Worm (Caenorhabditis elegans): ENCODE measurements around the gene kup-1.

DNA sequence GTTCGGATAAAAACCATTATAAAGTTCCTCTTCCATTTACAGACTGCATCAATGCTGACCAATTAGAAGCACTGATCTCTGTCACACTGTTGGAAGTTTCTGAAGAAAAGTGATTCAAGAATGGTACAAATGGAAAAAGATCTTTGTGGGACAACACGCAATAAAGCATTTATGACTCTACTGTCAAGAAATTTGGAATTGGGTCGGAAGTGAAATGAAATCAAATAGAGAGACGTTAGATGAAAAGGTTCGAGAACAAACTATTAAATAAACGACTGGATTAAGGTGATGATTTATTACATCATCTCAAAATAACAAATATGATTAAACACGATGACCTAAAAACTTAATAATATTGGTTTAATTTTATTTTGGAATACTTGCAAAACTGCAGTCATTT, 34.2 kb downstream of the kup-1 start, which contains the start of gene F57F5.3:
- TF ChIP-seq die-1 (tag; optimal IDR thresholded peaks at IDR 0.05) (no peak), B0019.2 (GFP tag; conservative IDR thresholded peaks at IDR 0.05) (no peak)

Data from whole organism, young adult.